Fruit fly (Drosophila melanogaster) whole organism, embryonic: ENCODE data around the gene cass.

Experiments
- Abd-B ChIP-seq: fragments of 200-800 bp; sonication (Bioruptor generic); optimal IDR thresholded peaks from 2 replicates; lab custom pipeline; 2018; ENCODE audit warnings: missing biosample characterization, mild to moderate bottlenecking, missing genetic modification characterization, moderate library complexity
- Aef1 ChIP-seq: fragments of 200-800 bp; sonication (Bioruptor generic); IDR thresholded peaks from 3 replicates; pipeline ENCODE4 v1.3.6; 2022; ENCODE audit warnings: missing biosample characterization, missing genetic modification characterization
- Antp ChIP-seq: fragments of 200-800 bp; sonication (Bioruptor generic); optimal IDR thresholded peaks from 3 replicates; lab custom pipeline; 2016; ENCODE audit warnings: missing biosample characterization, missing genetic modification characterization
- CG10147 ChIP-seq: fragments of 200-800 bp; sonication (Bioruptor generic); optimal IDR thresholded peaks from 2 replicates; lab custom pipeline; 2019; ENCODE audit warnings: missing biosample characterization, mild to moderate bottlenecking, missing genetic modification characterization, moderate library complexity
- CG11560 ChIP-seq: fragments of 200-800 bp; sonication (Bioruptor generic); IDR thresholded peaks from 3 replicates; pipeline ENCODE4 v1.3.6; 2022; ENCODE audit warnings: missing biosample characterization, missing genetic modification characterization
- CG15011 ChIP-seq: fragments of 200-800 bp; sonication (Bioruptor generic); optimal IDR thresholded peaks from 3 replicates; lab custom pipeline; 2018; ENCODE audit warnings: missing biosample characterization, mild to moderate bottlenecking, missing genetic modification characterization
- CG15601 ChIP-seq: fragments of 200-800 bp; sonication (Bioruptor generic); optimal IDR thresholded peaks from 3 replicates; lab custom pipeline; 2019; ENCODE audit warnings: missing biosample characterization, mild to moderate bottlenecking, missing genetic modification characterization, moderate library complexity
- CG1602 ChIP-seq: fragments of 200-800 bp; sonication (Bioruptor generic); optimal IDR thresholded peaks from 3 replicates; lab custom pipeline; 2016; ENCODE audit warnings: missing biosample characterization, missing genetic modification characterization
- CG16779 ChIP-seq: fragments of 200-800 bp; sonication (Bioruptor generic); IDR thresholded peaks from 2 replicates; pipeline ENCODE4 v1.3.6; 2022; ENCODE audit warnings: missing biosample characterization, missing genetic modification characterization
- CG1832 ChIP-seq: fragments of 200-800 bp; sonication (Bioruptor generic); optimal IDR thresholded peaks from 2 replicates; lab custom pipeline; 2017; ENCODE audit warnings: missing biosample characterization, mild to moderate bottlenecking, missing genetic modification characterization, inconsistent platforms
- CG18476 ChIP-seq: fragments of 200-800 bp; sonication (Bioruptor generic); optimal IDR thresholded peaks from 2 replicates; lab custom pipeline; 2016; ENCODE audit warnings: missing biosample characterization, mild to moderate bottlenecking, missing genetic modification characterization
- CG18599 ChIP-seq: fragments of 200-800 bp; sonication (Bioruptor generic); optimal IDR thresholded peaks from 3 replicates; lab custom pipeline; 2017; ENCODE audit warnings: missing biosample characterization, missing genetic modification characterization, mild to moderate bottlenecking, moderate library complexity, missing genetic modification reagents
- CG31224 ChIP-seq: fragments of 200-800 bp; sonication (Bioruptor generic); IDR thresholded peaks from 2 replicates; pipeline ENCODE4 v1.3.6; 2022; ENCODE audit warnings: missing biosample characterization, missing genetic modification characterization
- CG31441 ChIP-seq: fragments of 200-800 bp; sonication (Bioruptor generic); IDR thresholded peaks from 2 replicates; pipeline ENCODE4 v1.3.6; 2022; ENCODE audit warnings: missing biosample characterization, missing genetic modification characterization
- CG3995 ChIP-seq: fragments of 200-800 bp; sonication (Bioruptor generic); optimal IDR thresholded peaks from 3 replicates; lab custom pipeline; 2016; ENCODE audit warnings: missing biosample characterization, missing genetic modification characterization
- CG42726 ChIP-seq: fragments of 200-800 bp; sonication (Bioruptor generic); IDR thresholded peaks from 2 replicates; pipeline ENCODE4 v1.3.6; 2022; ENCODE audit warnings: missing biosample characterization, missing genetic modification characterization; ENCODE audit not compliant: partially characterized antibody
- CG4854 ChIP-seq: fragments of 200-800 bp; sonication (Bioruptor generic); optimal IDR thresholded peaks from 2 replicates; lab custom pipeline; 2016; ENCODE audit warnings: missing biosample characterization, missing genetic modification characterization, inconsistent platforms
- CG6654 ChIP-seq: fragments of 200-800 bp; sonication (Bioruptor generic); optimal IDR thresholded peaks from 2 replicates; lab custom pipeline; 2017; ENCODE audit warnings: missing biosample characterization, mild to moderate bottlenecking, missing genetic modification characterization
- CG6689 ChIP-seq: fragments of 200-800 bp; sonication (Bioruptor generic); IDR thresholded peaks from 2 replicates; pipeline ENCODE4 v1.3.6; 2022; ENCODE audit warnings: missing biosample characterization, missing genetic modification characterization
- CG7357 ChIP-seq: fragments of 200-800 bp; sonication (Bioruptor generic); IDR thresholded peaks from 3 replicates; pipeline ENCODE4 v1.3.6; 2022; ENCODE audit warnings: missing biosample characterization, missing genetic modification characterization
- CG7556 ChIP-seq: fragments of 200-800 bp; sonication (Bioruptor generic); optimal IDR thresholded peaks from 2 replicates; lab custom pipeline; 2017; ENCODE audit warnings: missing biosample characterization, mild to moderate bottlenecking, missing genetic modification characterization
- CG9437 ChIP-seq: fragments of 200-800 bp; sonication (Bioruptor generic); optimal IDR thresholded peaks from 2 replicates; lab custom pipeline; 2018; ENCODE audit warnings: missing biosample characterization, mild to moderate bottlenecking, missing genetic modification characterization
- H15 ChIP-seq: fragments of 200-800 bp; sonication (Bioruptor generic); IDR thresholded peaks from 3 replicates; pipeline ENCODE4 v1.3.6; 2022; ENCODE audit warnings: missing biosample characterization, missing genetic modification characterization
- HLH54F ChIP-seq: fragments of 200-800 bp; sonication (Bioruptor generic); optimal IDR thresholded peaks from 3 replicates; lab custom pipeline; 2016; ENCODE audit warnings: missing biosample characterization, missing genetic modification characterization
- Hmx ChIP-seq: fragments of 200-800 bp; sonication (Bioruptor generic); optimal IDR thresholded peaks from 2 replicates; lab custom pipeline; 2016; ENCODE audit warnings: missing biosample characterization, missing genetic modification characterization
- Mad ChIP-seq: fragments of 200-800 bp; sonication (Bioruptor generic); optimal IDR thresholded peaks from 2 replicates; lab custom pipeline; 2016; ENCODE audit warnings: missing biosample characterization, missing genetic modification characterization
- Med ChIP-seq: fragments of 200-800 bp; sonication (Bioruptor generic); peaks from one replicate; lab custom pipeline; 2016; ENCODE audit warnings: missing biosample characterization, missing genetic modification characterization, mild to moderate bottlenecking, inconsistent platforms, moderate library complexity
- Ssrp ChIP-seq: fragments of 200-800 bp; sonication (Bioruptor generic); optimal IDR thresholded peaks from 2 replicates; lab custom pipeline; 2018; ENCODE audit warnings: missing biosample characterization, mild to moderate bottlenecking, missing genetic modification characterization, moderate library complexity
- al ChIP-seq: fragments of 200-800 bp; sonication (Bioruptor generic); IDR thresholded peaks from 2 replicates; pipeline ENCODE4 v1.3.6; 2022; ENCODE audit warnings: missing biosample characterization, missing genetic modification characterization
- ash1 ChIP-seq: fragments of 200-800 bp; sonication (Bioruptor generic); optimal IDR thresholded peaks from 2 replicates; lab custom pipeline; 2018; ENCODE audit warnings: missing biosample characterization, mild to moderate bottlenecking, missing genetic modification characterization
- caup ChIP-seq: fragments of 200-800 bp; sonication (Bioruptor generic); optimal IDR thresholded peaks from 3 replicates; lab custom pipeline; 2017; ENCODE audit warnings: missing biosample characterization, mild to moderate bottlenecking, missing genetic modification characterization, moderate library complexity; ENCODE audit not compliant: severe bottlenecking
- corto ChIP-seq: fragments of 200-800 bp; sonication (Bioruptor generic); optimal IDR thresholded peaks from 2 replicates; lab custom pipeline; 2016; ENCODE audit warnings: missing biosample characterization, mild to moderate bottlenecking, missing genetic modification characterization, moderate library complexity
- crp ChIP-seq, 2 experiments: fragments of 200-800 bp; sonication (Bioruptor generic); optimal IDR thresholded peaks; 2 replicates in 1 of 2; 3 replicates in 1 of 2; lab custom pipeline; 2017; ENCODE audit warnings: missing biosample characterization in 2 of 2, missing genetic modification characterization in 2 of 2, mild to moderate bottlenecking in 1 of 2, moderate library complexity in 1 of 2
- fd3F ChIP-seq: fragments of 200-800 bp; sonication (Bioruptor generic); optimal IDR thresholded peaks from 2 replicates; lab custom pipeline; 2018; ENCODE audit warnings: missing biosample characterization, mild to moderate bottlenecking, missing genetic modification characterization, moderate library complexity
- gsb-n ChIP-seq: fragments of 200-800 bp; sonication (Bioruptor generic); optimal IDR thresholded peaks from 3 replicates; lab custom pipeline; 2018; ENCODE audit warnings: missing biosample characterization, mild to moderate bottlenecking, missing genetic modification characterization
- jigr1 ChIP-seq: fragments of 200-800 bp; sonication (Bioruptor generic); IDR thresholded peaks from 3 replicates; pipeline ENCODE4 v1.3.6; 2022; ENCODE audit warnings: missing biosample characterization, missing genetic modification characterization
- otp ChIP-seq: fragments of 200-800 bp; sonication (Bioruptor generic); IDR thresholded peaks from 3 replicates; pipeline ENCODE4, ENCODE4 v1.3.6; 2022; ENCODE audit warnings: missing biosample characterization, missing genetic modification characterization
- pho ChIP-seq: fragments of 200-800 bp; sonication (Bioruptor generic); optimal IDR thresholded peaks from 2 replicates; lab custom pipeline; 2016; ENCODE audit warnings: missing biosample characterization, missing genetic modification characterization
- phol ChIP-seq: fragments of 200-800 bp; sonication (Bioruptor generic); optimal IDR thresholded peaks from 3 replicates; lab custom pipeline; 2018; ENCODE audit warnings: missing biosample characterization, mild to moderate bottlenecking, missing genetic modification characterization, moderate library complexity
- prd ChIP-seq, 3 experiments: fragments of >200 bp in 2 of 3; fragments of 200-800 bp in 1 of 3; sonication (Bioruptor generic) in 1 of 3; optimal IDR thresholded peaks in 2 of 3; IDR thresholded peaks in 1 of 3; 2 replicates in 2 of 3; 3 replicates in 1 of 3; pipeline versions ENCODE4 v1.3.6 to Lab custom; 2017 to 2022; ENCODE audit warnings: missing biosample characterization in 1 of 3, missing genetic modification characterization in 1 of 3
- sens ChIP-seq: fragments of 200-800 bp; sonication (Bioruptor generic); peaks from one replicate; lab custom pipeline; 2016; ENCODE audit warnings: missing biosample characterization, missing genetic modification characterization
- sna ChIP-seq: fragments of 200-800 bp; sonication (Bioruptor generic); IDR thresholded peaks from 2 replicates; pipeline ENCODE4 v1.3.6; 2022; ENCODE audit warnings: missing biosample characterization, missing genetic modification characterization; ENCODE audit not compliant: partially characterized antibody
- sob ChIP-seq: fragments of 200-800 bp; sonication (Bioruptor generic); IDR thresholded peaks from 2 replicates; pipeline ENCODE4 v1.3.6; 2022; ENCODE audit warnings: missing biosample characterization, missing genetic modification characterization
- tgo ChIP-seq: fragments of 200-800 bp; sonication (Bioruptor generic); IDR thresholded peaks from 3 replicates; pipeline ENCODE4 v1.3.6; 2022; ENCODE audit warnings: missing biosample characterization, missing genetic modification characterization
- tio ChIP-seq: fragments of 200-800 bp; sonication (Bioruptor generic); optimal IDR thresholded peaks from 2 replicates; lab custom pipeline; 2017; ENCODE audit warnings: missing biosample characterization, missing genetic modification characterization, inconsistent platforms
- tna ChIP-seq: fragments of 200-800 bp; sonication (Bioruptor generic); IDR thresholded peaks from 2 replicates; pipeline ENCODE4 v1.3.6; 2022; ENCODE audit warnings: missing biosample characterization, missing genetic modification characterization; ENCODE audit not compliant: partially characterized antibody
- toy ChIP-seq: fragments of 200-800 bp; sonication (Bioruptor generic); IDR thresholded peaks from 2 replicates; pipeline ENCODE4 v1.3.6; 2022; ENCODE audit warnings: missing biosample characterization, missing genetic modification characterization

Gene cass

DNA sequence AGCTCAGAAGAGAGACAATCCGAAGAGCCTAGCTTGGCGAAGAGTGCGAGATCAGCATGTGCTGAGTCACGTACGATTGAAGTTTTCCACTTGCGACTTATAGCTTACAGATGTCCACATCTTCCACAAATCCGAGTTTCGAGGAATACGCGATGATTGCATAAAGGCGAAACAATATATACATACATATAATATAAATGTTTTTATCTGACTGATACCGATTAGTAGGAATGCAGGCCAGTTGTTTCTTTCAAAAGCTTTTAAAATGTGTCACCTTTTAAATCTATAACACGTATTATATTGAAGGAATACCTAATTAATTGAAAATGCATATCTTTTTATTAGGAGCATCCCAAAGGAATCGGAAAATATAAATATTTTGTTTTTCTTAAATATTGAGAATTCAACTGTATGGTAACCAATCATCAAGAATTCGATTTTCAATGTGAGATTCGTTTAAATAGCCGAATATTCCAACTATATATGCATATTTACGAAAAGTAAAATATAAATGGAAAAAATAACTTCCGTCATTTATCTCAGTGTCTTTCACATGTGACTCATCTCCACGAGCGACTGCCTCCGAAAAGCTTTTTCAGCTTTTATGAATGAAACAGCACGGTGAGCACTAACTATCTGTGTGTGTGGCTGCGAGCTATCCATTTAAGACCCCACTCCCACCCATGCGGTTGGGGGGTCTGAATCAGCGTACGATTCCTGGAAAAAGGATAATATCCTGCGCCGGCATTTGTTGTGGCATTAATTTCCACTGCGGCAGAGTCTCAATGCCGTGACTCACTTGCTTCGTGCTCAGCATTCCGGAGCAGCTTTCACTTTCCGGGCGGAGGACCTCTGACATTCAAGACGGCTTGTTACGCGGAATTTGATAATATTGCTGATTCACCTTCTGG, 26.9 kb downstream of the cass start (continued):
- TF ChIP-seq Ssrp (tag; lab: Kevin White, UChicago) (no peak), Abd-B (GFP tag; lab: Kevin White, UChicago) (peak; percentile 2), CG15601 (tag; lab: Kevin White, UChicago) (peak; percentile 20), Med (GFP tag; lab: Kevin White, UChicago) (peak; percentile 88), gsb-n (no peak), CG9437 (GFP tag; lab: Kevin White, UChicago) (peak; percentile 28), tgo (GFP tag; lab: Robert Waterston, UW) (peak; percentile 46; the same call in 1 of the 3 replicates), CG3995 (GFP tag; lab: Kevin White, UChicago) (peak; percentile 14), al (GFP tag; lab: Robert Waterston, UW) (0 out of 2 replicates have a peak, but pooled peaks have one; percentile 30), Hmx (GFP tag; lab: Kevin White, UChicago) (peak; percentile 50), toy (GFP tag; lab: Robert Waterston, UW) (no peak), Mad (GFP tag; lab: Kevin White, UChicago) (no peak), CG6654 (no peak), sna (GFP tag; lab: Robert Waterston, UW) (no peak), CG6689 (GFP tag; lab: Robert Waterston, UW) (no peak), otp (GFP tag; lab: Robert Waterston, UW) (no peak), pho (GFP tag; lab: Kevin White, UChicago) (peak; percentile 18), sens (GFP tag; lab: Kevin White, UChicago) (peak; percentile 90), CG11560 (tag; lab: Robert Waterston, UW) (no peak), CG15011 (GFP tag; lab: Kevin White, UChicago) (peak; percentile 49), prd (optimal IDR thresholded peaks at IDR 0.05; lab: Kevin White, UChicago) (no peak), prd (GFP tag; IDR thresholded peaks at IDR 0.05; lab: Robert Waterston, UW) (no peak), CG4854 (GFP tag; lab: Kevin White, UChicago) (peak; percentile 21), ash1 (no peak), CG7556 (GFP tag; lab: Kevin White, UChicago) (peak; percentile 77), CG31224 (GFP tag; lab: Robert Waterston, UW) (no peak), CG42726 (GFP tag; lab: Robert Waterston, UW) (no peak), H15 (GFP tag; lab: Robert Waterston, UW) (0 out of 3 replicates have a peak, but pooled peaks have one; percentile 27), HLH54F (GFP tag; lab: Kevin White, UChicago) (peak; percentile 27), tio (GFP tag; lab: Kevin White, UChicago) (peak; percentile 1), CG16779 (GFP tag; lab: Robert Waterston, UW) (0 out of 2 replicates have a peak, but pooled peaks have one; percentile 30), CG1832 (GFP tag; lab: Kevin White, UChicago) (no peak), corto (GFP tag; lab: Kevin White, UChicago) (no peak), CG31441 (peak; percentile 73), CG10147 (GFP tag; lab: Kevin White, UChicago) (peak; percentile 75), CG7357 (GFP tag; lab: Robert Waterston, UW) (no peak), crp (GFP tag; optimal IDR thresholded peaks at IDR 0.05; lab: Kevin White, UChicago) (peak in 1 of 2 experiments; percentile 13), sob (peak; percentile 50; the same call in 1 of the 2 replicates), CG18599 (GFP tag; lab: Kevin White, UChicago) (peak; percentile 72), jigr1 (GFP tag; lab: Robert Waterston, UW) (no peak), tna (no peak), fd3F (GFP tag; lab: Kevin White, UChicago) (peak; percentile 61), Antp (GFP tag; lab: Kevin White, UChicago) (peak; percentile 27), CG18476 (GFP tag; lab: Kevin White, UChicago) (peak; percentile 46), phol (tag; lab: Kevin White, UChicago) (no peak), caup (GFP tag; lab: Kevin White, UChicago) (peak; percentile 73), Aef1 (no peak), CG1602 (GFP tag; lab: Kevin White, UChicago) (peak; percentile 24)
